Fruit fly (Drosophila melanogaster) whole organism, embryonic: ENCODE measurements around the gene pbl.

Experiments used
- CG10274 ChIP-seq: fragments of 200-800 bp; sonication (Bioruptor generic); optimal IDR thresholded peaks from 3 replicates; lab custom pipeline; 2017; ENCODE audit warnings: missing biosample characterization, mild to moderate bottlenecking, missing genetic modification characterization
- CG10366 ChIP-seq: fragments of 200-800 bp; sonication (Bioruptor generic); IDR thresholded peaks from 2 replicates; pipeline ENCODE4 v1.3.6; 2022; ENCODE audit warnings: missing biosample characterization, missing genetic modification characterization
- CG11398 ChIP-seq: fragments of 200-800 bp; sonication (Bioruptor generic); optimal IDR thresholded peaks from 2 replicates; lab custom pipeline; 2016; ENCODE audit warnings: missing biosample characterization, missing genetic modification characterization
- CG17359 ChIP-seq: fragments of 200-800 bp; sonication (Bioruptor generic); optimal IDR thresholded peaks from 3 replicates; lab custom pipeline; 2018; ENCODE audit warnings: missing biosample characterization, mild to moderate bottlenecking, missing genetic modification characterization, moderate library complexity
- CG2678 ChIP-seq: fragments of 200-800 bp; sonication (Bioruptor generic); optimal IDR thresholded peaks from 3 replicates; lab custom pipeline; 2019; ENCODE audit warnings: missing biosample characterization, mild to moderate bottlenecking, missing genetic modification characterization, moderate library complexity
- CG34422 ChIP-seq: fragments of 200-800 bp; sonication (Bioruptor generic); IDR thresholded peaks from 3 replicates; pipeline ENCODE4 v1.3.6; 2022; ENCODE audit warnings: missing biosample characterization, missing genetic modification characterization
- Ets65A ChIP-seq: fragments of 200-800 bp; sonication (Bioruptor generic); peaks from one replicate; lab custom pipeline; 2016; ENCODE audit warnings: missing biosample characterization, missing genetic modification characterization
- ara ChIP-seq: fragments of 200-800 bp; sonication (Bioruptor generic); IDR thresholded peaks from 2 replicates; pipeline ENCODE4 v1.3.6; 2022; ENCODE audit warnings: missing biosample characterization, missing genetic modification characterization
- crp ChIP-seq, 2 experiments: fragments of 200-800 bp; sonication (Bioruptor generic); optimal IDR thresholded peaks; 2 replicates in 1 of 2; 3 replicates in 1 of 2; lab custom pipeline; 2017; ENCODE audit warnings: missing biosample characterization in 2 of 2, missing genetic modification characterization in 2 of 2, mild to moderate bottlenecking in 1 of 2, moderate library complexity in 1 of 2
- emc ChIP-seq: fragments of 200-800 bp; sonication (Bioruptor generic); optimal IDR thresholded peaks from 2 replicates; lab custom pipeline; 2016; ENCODE audit warnings: missing biosample characterization, missing genetic modification characterization
- ranshi ChIP-seq: fragments of 200-800 bp; sonication (Bioruptor generic); IDR thresholded peaks from 2 replicates; pipeline ENCODE4 v1.3.6; 2022; ENCODE audit warnings: missing biosample characterization, missing genetic modification characterization

dm6 chr3L:7863267-7863765 lies 48.4 kb downstream of the pbl start:
- TF ChIP-seq CG34422, result no peak
- TF ChIP-seq crp (GFP tag; optimal IDR thresholded peaks at IDR 0.05; lab: Kevin White, UChicago), result no peak
- no peak for TF ChIP-seq CG17359 (tag; lab: Kevin White, UChicago)
- TF ChIP-seq CG10274 (GFP tag; lab: Kevin White, UChicago), result no peak
- no peak for TF ChIP-seq emc (GFP tag; lab: Kevin White, UChicago)
- peak; percentile 54 for TF ChIP-seq Ets65A (GFP tag; lab: Kevin White, UChicago)
- no peak for TF ChIP-seq CG10366 (GFP tag; lab: Robert Waterston, UW)
- no peak for TF ChIP-seq ara (GFP tag; lab: Robert Waterston, UW)
- no peak for TF ChIP-seq CG2678 (tag; lab: Kevin White, UChicago)
- TF ChIP-seq ranshi (GFP tag; lab: Robert Waterston, UW), result no peak
- no peak for TF ChIP-seq CG11398 (GFP tag; lab: Kevin White, UChicago)
